Worm (Caenorhabditis elegans) whole organism, midembryonic: Measurements from ENCODE around the gene men-1.

Source experiments
- cog-1 ChIP-seq: sonication (generic microtip); optimal IDR thresholded peaks from 2 replicates; lab custom pipeline; 2016; ENCODE audit warnings: missing genetic modification characterization, missing compliant biosample characterization
- flt-1 ChIP-seq: fragments of 200-800 bp; sonication (Bioruptor generic); IDR thresholded peaks from 2 replicates; pipeline ENCODE4 v1.3.6; 2022; ENCODE audit warnings: missing genetic modification characterization, missing compliant biosample characterization
- klf-2 ChIP-seq: fragments of 200-800 bp; sonication (Bioruptor generic); conservative IDR thresholded peaks from 2 replicates; pipeline ENCODE4 v1.3.6; 2022; ENCODE audit warnings: missing genetic modification reagents, missing genetic modification characterization, missing compliant biosample characterization
- med-1 ChIP-seq: sonication (generic microtip); optimal IDR thresholded peaks from 2 replicates; lab custom pipeline; 2017; ENCODE audit warnings: missing genetic modification characterization, mild to moderate bottlenecking, missing compliant biosample characterization, antibody characterized with exemption, missing genetic modification reagents; ENCODE audit not compliant: insufficient read depth
- ref-1 ChIP-seq: fragments of 200-800 bp; sonication (Bioruptor generic); conservative IDR thresholded peaks from 2 replicates; pipeline ENCODE4 v1.3.6; 2022; ENCODE audit warnings: missing genetic modification reagents, missing genetic modification characterization, missing compliant biosample characterization
- ztf-23 ChIP-seq: fragments of 200-800 bp; sonication (Bioruptor generic); IDR thresholded peaks from 2 replicates; pipeline ENCODE4 v1.3.6; 2022; ENCODE audit warnings: missing genetic modification reagents, missing genetic modification characterization, missing compliant biosample characterization

DNA sequence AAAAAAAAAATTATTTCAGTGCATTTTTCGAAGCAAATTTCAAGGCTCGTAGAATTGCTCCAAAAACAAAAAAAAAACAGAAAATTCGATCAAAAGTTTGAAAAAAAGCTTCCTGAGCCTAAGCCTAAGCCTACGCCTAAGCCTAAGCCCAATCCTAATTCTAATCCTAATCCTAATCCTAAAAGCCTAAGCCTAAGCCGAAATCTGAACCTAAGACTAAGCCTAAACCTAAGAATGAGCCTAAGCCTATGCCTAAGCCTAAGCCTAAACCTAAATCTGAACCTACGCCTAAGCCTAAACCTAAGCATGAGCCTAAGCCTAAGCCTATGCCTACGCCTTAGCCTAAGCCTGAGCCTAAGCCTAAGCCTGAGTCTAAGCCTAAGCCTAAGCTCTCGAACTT is 27.7 kb downstream of the men-1 start:
- TF ChIP-seq flt-1 (GFP tag; lab: Robert Waterston, UW) = 0 out of 2 replicates have a peak, but pooled peaks have one; percentile 43
- no peak for TF ChIP-seq cog-1 (tag; lab: Kevin White, UChicago)
- TF ChIP-seq klf-2 (GFP tag; lab: Robert Waterston, UW) = no peak
- no peak for TF ChIP-seq ref-1 (GFP tag; lab: Robert Waterston, UW)
- no peak for TF ChIP-seq ztf-23 (GFP tag; lab: Robert Waterston, UW)
- TF ChIP-seq med-1 = no peak
